Worm (Caenorhabditis elegans): ENCODE data around the gene erh-2.

The erh-2 gene

ce11 chrIII:4551963-4552362 lies 41.1 kb upstream of the erh-2 start (continued):
- TF ChIP-seq dpl-1 (GFP tag; optimal IDR thresholded peaks at IDR 0.05) (peak; percentile 21 to 47 (median 43)), unc-98 (GFP tag; IDR thresholded peaks at IDR 0.05) (no peak), mef-2 (tag; optimal IDR thresholded peaks at IDR 0.05) (no peak), nhr-76 (tag; optimal IDR thresholded peaks at IDR 0.05) (no peak), egl-13 (tag; optimal IDR thresholded peaks at IDR 0.05) (peak; percentile 7), nhr-84 (tag; optimal IDR thresholded peaks at IDR 0.05) (no peak), lir-3 (tag; optimal IDR thresholded peaks at IDR 0.05; ENCODE audit: poor library complexity) (no peak), elt-2 (tag; optimal IDR thresholded peaks at IDR 0.05) (no peak), zag-1 (tag; optimal IDR thresholded peaks at IDR 0.05) (no peak), hpl-2 (GFP tag; optimal IDR thresholded peaks at IDR 0.05) (no peak), skn-1 (tag; optimal IDR thresholded peaks at IDR 0.05) (peak; percentile 67), unc-86 (tag; optimal IDR thresholded peaks at IDR 0.05) (no peak)

ce11 chrIII:4552872-4553271 lies 40.2 kb upstream of the erh-2 start:
- TF ChIP-seq egl-13 (tag; optimal IDR thresholded peaks at IDR 0.05), result no peak
- TF ChIP-seq elt-2 (tag; optimal IDR thresholded peaks at IDR 0.05), result peak; percentile 17
- TF ChIP-seq lsy-2 (tag; optimal IDR thresholded peaks at IDR 0.05), result no peak
- no peak for TF ChIP-seq mef-2 (tag; optimal IDR thresholded peaks at IDR 0.05)
- peak; percentile 13 for TF ChIP-seq blmp-1 (tag; optimal IDR thresholded peaks at IDR 0.05)
- no peak for TF ChIP-seq sox-4 (tag; optimal IDR thresholded peaks at IDR 0.05)

- no peak for TF ChIP-seq efl-1 (optimal IDR thresholded peaks at IDR 0.05)
- TF ChIP-seq efl-1 (GFP tag; optimal IDR thresholded peaks at IDR 0.05 in 1 of 2), result peak in 1 of 2 experiments; percentile 37
- no peak for TF ChIP-seq lin-39 (tag; optimal IDR thresholded peaks at IDR 0.05)
- no peak for TF ChIP-seq xbp-1 (tag; optimal IDR thresholded peaks at IDR 0.05)
- no peak for TF ChIP-seq lin-14 (GFP tag; optimal IDR thresholded peaks at IDR 0.05)
These were observed 39.7 kb upstream of the erh-2 start, which contains the start of gene imph-1 for ce11 chrIII:4553316-4553715. Gene imph-1 (plus strand): TSS chrIII:4553616.

ce11 chrIII:4555345-4555744 lies 37.7 kb upstream of the erh-2 start:
- TF ChIP-seq efl-1 (optimal IDR thresholded peaks at IDR 0.05) (peak in 1 of 2 experiments; percentile 10), efl-1 (GFP tag; optimal IDR thresholded peaks at IDR 0.05 in 1 of 2) (no peak), ztf-11 (tag; optimal IDR thresholded peaks at IDR 0.05) (no peak), lsy-2 (tag; optimal IDR thresholded peaks at IDR 0.05) (peak in 1 of 2 experiments; percentile 16), ces-1 (GFP tag; optimal IDR thresholded peaks at IDR 0.05) (no peak), fkh-8 (tag; optimal IDR thresholded peaks at IDR 0.05) (peak; percentile 9), nhr-47 (tag; optimal IDR thresholded peaks at IDR 0.05) (peak; percentile 18), ceh-82 (tag; optimal IDR thresholded peaks at IDR 0.05) (peak in 1 of 3 experiments; percentile 50), lin-14 (GFP tag; optimal IDR thresholded peaks at IDR 0.05) (peak; percentile 71), alr-1 (tag; optimal IDR thresholded peaks at IDR 0.05; ENCODE audit: borderline replicate concordance) (no peak)

- TF ChIP-seq lin-13 (GFP tag; optimal IDR thresholded peaks at IDR 0.05), result peak; percentile 45
- peak; percentile 69 for TF ChIP-seq xbp-1 (tag; optimal IDR thresholded peaks at IDR 0.05)
- peak; percentile 54 for TF ChIP-seq dsc-1 (tag; optimal IDR thresholded peaks at IDR 0.05)
- TF ChIP-seq jun-1 (tag; optimal IDR thresholded peaks at IDR 0.05), result peak; percentile 41
- no peak for TF ChIP-seq nhr-84 (tag; optimal IDR thresholded peaks at IDR 0.05)
- TF ChIP-seq isw-1 (GFP tag; IDR thresholded peaks at IDR 0.05), result peak; percentile 43
- TF ChIP-seq ets-5 (GFP tag; IDR thresholded peaks at IDR 0.05), result no peak
- no peak for TF ChIP-seq hpl-2 (GFP tag; optimal IDR thresholded peaks at IDR 0.05)
- TF ChIP-seq C04F5.9 (tag; optimal IDR thresholded peaks at IDR 0.05), result no peak
- TF ChIP-seq grh-1 (GFP tag; IDR thresholded peaks at IDR 0.05), result peak; percentile 36; the same call in 1 of the 2 replicates
- no peak for TF ChIP-seq nhr-12 (tag; optimal IDR thresholded peaks at IDR 0.05)
- TF ChIP-seq unc-130 (tag; optimal IDR thresholded peaks at IDR 0.05), result peak; percentile 24
- peak; percentile 31 for TF ChIP-seq egl-13 (tag; optimal IDR thresholded peaks at IDR 0.05)
- TF ChIP-seq mep-1 (tag; optimal IDR thresholded peaks at IDR 0.05), result peak; percentile 81
- TF ChIP-seq ceh-82 (tag; optimal IDR thresholded peaks at IDR 0.05), result peak; percentile 52 to 75 (median 60)
- peak; percentile 74 for TF ChIP-seq tbx-2 (tag; optimal IDR thresholded peaks at IDR 0.05)
- TF ChIP-seq irx-1 (tag; optimal IDR thresholded peaks at IDR 0.05), result peak; percentile 35
- no peak for TF ChIP-seq mab-9 (GFP tag; IDR thresholded peaks at IDR 0.05)
- TF ChIP-seq sptf-1 (tag; optimal IDR thresholded peaks at IDR 0.05), result no peak
- peak; percentile 71 for TF ChIP-seq nhr-90 (tag; optimal IDR thresholded peaks at IDR 0.05; ENCODE audit: poor library complexity)
- no peak for TF ChIP-seq Y116A8C.19 (tag; optimal IDR thresholded peaks at IDR 0.05; ENCODE audit: borderline replicate concordance)
- TF ChIP-seq lin-15B (tag; optimal IDR thresholded peaks at IDR 0.05), result no peak
- no peak for TF ChIP-seq fos-1 (tag; optimal IDR thresholded peaks at IDR 0.05)
- TF ChIP-seq efl-1 (optimal IDR thresholded peaks at IDR 0.05), result peak; percentile 70 to 82
- peak; percentile 33 to 93 for TF ChIP-seq efl-1 (GFP tag; optimal IDR thresholded peaks at IDR 0.05 in 1 of 2)
- peak; percentile 41 for TF ChIP-seq nhr-76 (tag; optimal IDR thresholded peaks at IDR 0.05)
These were observed 32.6 kb upstream of the erh-2 start for ce11 chrIII:4560393-4560890.
